Worm (Caenorhabditis elegans): ENCODE data around the gene sad-1.

DNA sequence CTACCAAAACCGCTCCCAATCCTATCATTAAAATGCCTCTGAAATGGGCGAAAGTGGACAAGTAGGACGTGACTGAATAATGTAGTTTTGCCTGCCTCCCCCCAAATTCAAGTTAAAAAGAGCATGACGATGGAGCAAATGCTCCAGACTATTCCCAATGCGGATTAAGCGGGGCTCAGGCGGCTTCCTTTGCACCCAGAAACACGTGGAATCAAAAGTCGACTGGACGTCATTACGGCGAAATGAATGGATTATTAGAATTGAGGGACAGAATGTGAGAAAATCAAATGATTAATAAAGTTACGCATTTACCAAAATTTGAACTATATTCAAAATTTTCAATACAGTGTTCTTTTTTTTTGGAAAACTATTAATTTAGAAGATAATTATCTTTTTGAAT lies 545 bp downstream of the sad-1 start:
- TF ChIP-seq hmbx-1 (tag; optimal IDR thresholded peaks at IDR 0.05) (no peak), flt-1 (GFP tag; IDR thresholded peaks at IDR 0.05) (no peak), ets-7 (tag; optimal IDR thresholded peaks at IDR 0.05) (no peak), ama-1 (optimal IDR thresholded peaks at IDR 0.05) (no peak), scrt-1 (GFP tag; IDR thresholded peaks at IDR 0.05) (no peak), tra-4 (tag; optimal IDR thresholded peaks at IDR 0.05) (no peak), ceh-13 (GFP tag; optimal IDR thresholded peaks at IDR 0.05) (no peak), sea-1 (GFP tag; conservative IDR thresholded peaks at IDR 0.05) (no peak)
